Fruit fly (Drosophila melanogaster): ENCODE measurements around the gene CG14974.

Gene CG14974

DNA sequence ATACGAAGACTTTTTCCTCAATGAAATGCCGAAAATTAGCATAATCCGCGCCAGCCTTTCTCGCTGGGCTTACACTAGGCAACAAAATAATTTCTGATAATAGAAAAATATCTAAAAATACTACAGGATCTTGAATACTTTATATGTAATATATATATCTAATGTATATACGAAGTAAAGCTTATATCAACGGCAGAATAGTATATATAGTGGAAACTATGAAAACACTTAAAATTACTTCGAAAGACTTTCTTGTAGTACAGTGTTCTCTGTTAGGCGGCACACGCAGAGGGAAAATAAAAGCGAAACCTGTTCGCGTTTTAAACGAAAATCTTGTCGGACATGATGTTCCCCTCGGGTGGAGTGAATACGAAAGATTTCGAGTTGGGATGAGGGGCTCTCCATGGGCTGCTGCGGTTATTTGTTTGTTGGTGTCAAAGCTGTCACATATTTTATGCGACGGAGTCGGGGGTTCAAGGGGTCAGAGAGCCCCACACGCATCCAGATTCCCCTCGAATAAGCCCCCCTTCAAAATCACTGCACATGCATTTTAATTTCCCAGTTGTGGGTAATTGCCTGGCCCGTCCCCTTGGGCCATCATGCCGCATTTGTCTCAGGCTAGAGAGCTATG lies 13.4 kb upstream of the CG14974 start (continued):
- TF ChIP-seq CG16813 (GFP tag; IDR thresholded peaks at IDR 0.05; ENCODE audit: partially characterized antibody) = no peak
- no peak for TF ChIP-seq CG2116 (GFP tag; optimal IDR thresholded peaks at IDR 0.05)
- TF ChIP-seq CG10654 (GFP tag; optimal IDR thresholded peaks at IDR 0.05) = peak; percentile 33
- TF ChIP-seq vvl (GFP tag; IDR thresholded peaks at IDR 0.05) = peak; percentile 87
- TF ChIP-seq Antp (GFP tag; optimal IDR thresholded peaks at IDR 0.05) = no peak
- peak; percentile 58 for TF ChIP-seq CG6813 (GFP tag; optimal IDR thresholded peaks at IDR 0.05)
- no peak for TF ChIP-seq MBD-R2 (GFP tag; IDR thresholded peaks at IDR 0.05)
- no peak for TF ChIP-seq cg (GFP tag; optimal IDR thresholded peaks at IDR 0.05)
- peak; percentile 52 for TF ChIP-seq ranshi (GFP tag; IDR thresholded peaks at IDR 0.05)
- TF ChIP-seq CG11723 (GFP tag; optimal IDR thresholded peaks at IDR 0.05) = peak; percentile 54
- 0 out of 2 replicates have a peak, but pooled peaks have one; percentile 10 for TF ChIP-seq crol (GFP tag; IDR thresholded peaks at IDR 0.05)
- TF ChIP-seq NK7.1 (GFP tag; optimal IDR thresholded peaks at IDR 0.05) = no peak
- TF ChIP-seq Bdp1 (GFP tag; optimal IDR thresholded peaks at IDR 0.05) = no peak
- TF ChIP-seq ind (GFP tag; optimal IDR thresholded peaks at IDR 0.05) = peak; percentile 13
- peak; percentile 50 for TF ChIP-seq scrt (GFP tag; optimal IDR thresholded peaks at IDR 0.05)
- peak; percentile 73 for TF ChIP-seq CG7556 (GFP tag; optimal IDR thresholded peaks at IDR 0.05)
- no peak for TF ChIP-seq CG11696 (GFP tag; IDR thresholded peaks at IDR 0.05)
- peak; percentile 8 for TF ChIP-seq CG4328 (GFP tag; optimal IDR thresholded peaks at IDR 0.05)
- TF ChIP-seq CG2202 (tag; optimal IDR thresholded peaks at IDR 0.05) = peak; percentile 66
- no peak for TF ChIP-seq en (GFP tag; optimal IDR thresholded peaks at IDR 0.05)
- TF ChIP-seq NC2α (GFP tag; optimal IDR thresholded peaks at IDR 0.05) = no peak
- peak; percentile 89 for TF ChIP-seq CG8388 (GFP tag; optimal IDR thresholded peaks at IDR 0.05)
- no peak for TF ChIP-seq CG4404 (GFP tag; IDR thresholded peaks at IDR 0.05)
- no peak for TF ChIP-seq Atf3 (GFP tag; optimal IDR thresholded peaks at IDR 0.05)
- no peak for TF ChIP-seq jumu (GFP tag; optimal IDR thresholded peaks at IDR 0.05)
- TF ChIP-seq D19A (tag; optimal IDR thresholded peaks at IDR 0.05) = peak; percentile 83
- no peak for TF ChIP-seq zfh2 (GFP tag; optimal IDR thresholded peaks at IDR 0.05)
- 0 out of 2 replicates have a peak, but pooled peaks have one; percentile 12 for TF ChIP-seq sob (GFP tag; IDR thresholded peaks at IDR 0.05)
- TF ChIP-seq CG6765 (GFP tag; optimal IDR thresholded peaks at IDR 0.05) = no peak
- TF ChIP-seq CG12769 (tag; optimal IDR thresholded peaks at IDR 0.05) = no peak
- no peak for TF ChIP-seq D (optimal IDR thresholded peaks at IDR 0.05)
- TF ChIP-seq D (GFP tag; optimal IDR thresholded peaks at IDR 0.05) = peak; percentile 71
- TF ChIP-seq cwo (GFP tag; optimal IDR thresholded peaks at IDR 0.05) = peak; percentile 29
- TF ChIP-seq CG5953 (GFP tag; IDR thresholded peaks at IDR 0.05) = 0 out of 2 replicates have a peak, but pooled peaks have one; percentile 20
- TF ChIP-seq CG1233 (GFP tag; optimal IDR thresholded peaks at IDR 0.05) = peak; percentile 57
- no peak for TF ChIP-seq danr (GFP tag; IDR thresholded peaks at IDR 0.05)
- TF ChIP-seq fd96Cb (tag; optimal IDR thresholded peaks at IDR 0.05) = peak; percentile 69
- no peak for TF ChIP-seq CG43689 (GFP tag; IDR thresholded peaks at IDR 0.05)
- TF ChIP-seq CG17802 (tag; optimal IDR thresholded peaks at IDR 0.05) = peak; percentile 3
- TF ChIP-seq insv (GFP tag; optimal IDR thresholded peaks at IDR 0.05) = no peak
- peak; percentile 61 for TF ChIP-seq pros (GFP tag; optimal IDR thresholded peaks at IDR 0.05)
- TF ChIP-seq CG12071 (GFP tag; optimal IDR thresholded peaks at IDR 0.05) = no peak
- peak in 1 of 2 experiments; percentile 80 for TF ChIP-seq eve (GFP tag; optimal IDR thresholded peaks at IDR 0.05)
- TF ChIP-seq CG15479 (GFP tag; optimal IDR thresholded peaks at IDR 0.05) = no peak
- no peak for TF ChIP-seq Bgb (GFP tag; IDR thresholded peaks at IDR 0.05; ENCODE audit: partially characterized antibody)
- TF ChIP-seq CG12236 (GFP tag; optimal IDR thresholded peaks at IDR 0.05) = no peak
- TF ChIP-seq CG18599 (GFP tag; optimal IDR thresholded peaks at IDR 0.05) = no peak
- TF ChIP-seq lab (GFP tag; optimal IDR thresholded peaks at IDR 0.05) = peak; percentile 63
- no peak for TF ChIP-seq CG3163 (GFP tag; optimal IDR thresholded peaks at IDR 0.05)
- TF ChIP-seq CG14710 (tag; optimal IDR thresholded peaks at IDR 0.05) = peak; percentile 76

Data from whole organism, embryonic.